Worm (Caenorhabditis elegans) whole organism, young adult: ENCODE measurements around the gene oops-1.

ENCODE experiments used
- B0035.1 ChIP-seq: sonication (generic microtip); optimal IDR thresholded peaks from 2 replicates; lab custom pipeline; 2016; ENCODE audit warnings: missing genetic modification characterization, mild to moderate bottlenecking, missing compliant biosample characterization, missing genotype, missing genetic modification reagents
- B0261.1 ChIP-seq: sonication (generic microtip); optimal IDR thresholded peaks from 2 replicates; lab custom pipeline; 2016; ENCODE audit warnings: mild to moderate bottlenecking, missing genetic modification characterization, moderate library complexity, missing compliant biosample characterization
- D2030.7 ChIP-seq: fragments of 200-800 bp; sonication (Bioruptor generic); IDR thresholded peaks from 2 replicates; pipeline ENCODE4 v1.3.6; 2022; ENCODE audit warnings: missing genetic modification reagents, missing genetic modification characterization, missing compliant biosample characterization
- F10E7.11 ChIP-seq: sonication (generic microtip); optimal IDR thresholded peaks from 2 replicates; lab custom pipeline; 2017; ENCODE audit warnings: mild to moderate bottlenecking, missing genetic modification characterization, moderate library complexity, missing compliant biosample characterization
- F22D6.2 ChIP-seq: sonication (generic microtip); optimal IDR thresholded peaks from 2 replicates; lab custom pipeline; 2016; ENCODE audit warnings: mild to moderate bottlenecking, missing genetic modification characterization, missing compliant biosample characterization
- F23B12.7 ChIP-seq: sonication (generic microtip); optimal IDR thresholded peaks from 2 replicates; lab custom pipeline; 2017; ENCODE audit warnings: missing genetic modification characterization, mild to moderate bottlenecking, missing compliant biosample characterization, antibody characterized with exemption, moderate library complexity; ENCODE audit not compliant: insufficient read depth
- F39B2.1 ChIP-seq: fragments of 200-800 bp; sonication (Bioruptor generic); IDR thresholded peaks from 2 replicates; pipeline ENCODE4 v1.3.6; 2022; ENCODE audit warnings: missing genetic modification reagents, missing genetic modification characterization, missing compliant biosample characterization
- Y95B8A.8 ChIP-seq: fragments of 200-800 bp; sonication (Bioruptor generic); IDR thresholded peaks from 2 replicates; pipeline ENCODE4 v1.3.6; 2022; ENCODE audit warnings: missing genetic modification reagents, missing genetic modification characterization, missing compliant biosample characterization
- ama-1 ChIP-seq, 3 experiments: fragments of 150-350 bp in 1 of 3; sonication (generic microtip) in 2 of 3; optimal IDR thresholded peaks; 2 replicates each; lab custom pipeline; 2014 to 2018; ENCODE audit warnings: missing biosample characterization in 2 of 3, missing genetic modification characterization in 2 of 3, missing genetic modification reagents in 2 of 3
- aptf-3 ChIP-seq: fragments of 200-800 bp; sonication (Bioruptor generic); IDR thresholded peaks from 2 replicates; pipeline ENCODE4 v1.3.6; 2022; ENCODE audit warnings: missing genetic modification characterization, missing compliant biosample characterization
- attf-3 ChIP-seq: fragments of 200-800 bp; sonication (Bioruptor generic); conservative IDR thresholded peaks from 2 replicates; pipeline ENCODE4 v1.3.6; 2022; ENCODE audit warnings: missing genetic modification reagents, missing genetic modification characterization, missing compliant biosample characterization
- bed-1 ChIP-seq: fragments of 200-800 bp; sonication (Bioruptor generic); IDR thresholded peaks from 2 replicates; pipeline ENCODE4 v1.3.6; 2022; ENCODE audit warnings: missing genetic modification reagents, missing genetic modification characterization, missing compliant biosample characterization
- bed-2 ChIP-seq: fragments of 200-800 bp; sonication (Bioruptor generic); IDR thresholded peaks from 2 replicates; pipeline ENCODE4 v1.3.6; 2022; ENCODE audit warnings: missing genetic modification reagents, missing genetic modification characterization, missing compliant biosample characterization
- cebp-2 ChIP-seq: fragments of 200-800 bp; sonication (Bioruptor generic); IDR thresholded peaks from 2 replicates; pipeline ENCODE4 v1.3.6; 2022; ENCODE audit warnings: missing genetic modification characterization, missing compliant biosample characterization
- ceh-91 ChIP-seq: fragments of 200-800 bp; sonication (Bioruptor generic); IDR thresholded peaks from 2 replicates; pipeline ENCODE4 v1.3.6; 2022; ENCODE audit warnings: missing genetic modification reagents, missing genetic modification characterization, missing compliant biosample characterization
- egrh-3 ChIP-seq: fragments of 200-800 bp; sonication (Bioruptor generic); IDR thresholded peaks from 2 replicates; pipeline ENCODE4 v1.3.6; 2022; ENCODE audit warnings: missing genetic modification reagents, missing genetic modification characterization, missing compliant biosample characterization
- ets-4 ChIP-seq: fragments of 200-800 bp; sonication (Bioruptor generic); optimal IDR thresholded peaks from 2 replicates; lab custom pipeline; 2018; ENCODE audit warnings: mild to moderate bottlenecking, missing genetic modification characterization, missing compliant biosample characterization
- fkh-3 ChIP-seq: sonication (generic microtip); optimal IDR thresholded peaks from 2 replicates; lab custom pipeline; 2016; ENCODE audit warnings: mild to moderate bottlenecking, missing genetic modification characterization, missing compliant biosample characterization
- hlh-12 ChIP-seq: sonication (generic microtip); optimal IDR thresholded peaks from 2 replicates; lab custom pipeline; 2016; ENCODE audit warnings: missing genetic modification characterization, missing compliant biosample characterization
- hlh-26 ChIP-seq: fragments of 200-800 bp; sonication (Bioruptor generic); conservative IDR thresholded peaks from 2 replicates; pipeline ENCODE4 v1.3.6; 2022; ENCODE audit warnings: missing genetic modification reagents, missing genetic modification characterization, missing compliant biosample characterization
- hmg-20 ChIP-seq: fragments of 200-800 bp; sonication (Bioruptor generic); IDR thresholded peaks from 2 replicates; pipeline ENCODE4 v1.3.6; 2022; ENCODE audit warnings: missing genetic modification reagents, missing genetic modification characterization, missing compliant biosample characterization
- lag-1 ChIP-seq: fragments of 200-800 bp; sonication (Bioruptor generic); IDR thresholded peaks from 2 replicates; pipeline ENCODE4 v1.3.6; 2022; ENCODE audit warnings: missing genetic modification reagents, missing genetic modification characterization, missing compliant biosample characterization
- let-526 ChIP-seq: fragments of 200-800 bp; sonication (Bioruptor generic); IDR thresholded peaks from 2 replicates; pipeline ENCODE4 v1.3.6; 2022; ENCODE audit warnings: missing genetic modification reagents, missing genetic modification characterization, missing compliant biosample characterization
- lin-54 ChIP-seq: fragments of 200-800 bp; sonication (Bioruptor generic); optimal IDR thresholded peaks from 2 replicates; lab custom pipeline; 2018; ENCODE audit warnings: mild to moderate bottlenecking, missing genetic modification characterization, missing compliant biosample characterization
- mcd-1 ChIP-seq: fragments of 200-800 bp; sonication (Bioruptor generic); IDR thresholded peaks from 2 replicates; pipeline ENCODE4 v1.3.6; 2022; ENCODE audit warnings: missing genetic modification reagents, missing genetic modification characterization, missing compliant biosample characterization
- nfya-2 ChIP-seq: fragments of 200-800 bp; sonication (Bioruptor generic); IDR thresholded peaks from 2 replicates; pipeline ENCODE4 v1.3.6; 2022; ENCODE audit warnings: missing genetic modification reagents, missing genetic modification characterization, missing compliant biosample characterization
- nfyb-1 ChIP-seq: fragments of 200-800 bp; sonication (Bioruptor generic); IDR thresholded peaks from 2 replicates; pipeline ENCODE4 v1.3.6; 2022; ENCODE audit warnings: missing genetic modification reagents, missing genetic modification characterization, missing compliant biosample characterization
- nhr-120 ChIP-seq: fragments of 200-800 bp; sonication (Bioruptor generic); IDR thresholded peaks from 2 replicates; pipeline ENCODE4 v1.3.6; 2022; ENCODE audit warnings: missing genetic modification characterization, missing compliant biosample characterization
- nhr-27 ChIP-seq: fragments of 200-800 bp; sonication (Bioruptor generic); optimal IDR thresholded peaks from 2 replicates; lab custom pipeline; 2018; ENCODE audit warnings: mild to moderate bottlenecking, missing genetic modification characterization, moderate library complexity, missing compliant biosample characterization
- pbrm-1 ChIP-seq: fragments of 200-800 bp; sonication (Bioruptor generic); IDR thresholded peaks from 2 replicates; pipeline ENCODE4 v1.3.6; 2022; ENCODE audit warnings: missing genetic modification reagents, missing genetic modification characterization, missing compliant biosample characterization
- repo-1 ChIP-seq: sonication (generic microtip); optimal IDR thresholded peaks from 2 replicates; lab custom pipeline; 2017; ENCODE audit warnings: mild to moderate bottlenecking, missing genetic modification characterization, missing compliant biosample characterization
- snpc-1.3 ChIP-seq: sonication (generic microtip); optimal IDR thresholded peaks from 2 replicates; lab custom pipeline; 2017; ENCODE audit warnings: missing genetic modification characterization, mild to moderate bottlenecking, missing compliant biosample characterization, antibody characterized with exemption, moderate library complexity, missing genotype, missing genetic modification reagents; ENCODE audit not compliant: insufficient read depth
- snpc-4 ChIP-seq, 5 experiments: fragments of 150-350 bp in 1 of 5; sonication (generic microtip) in 4 of 5; optimal IDR thresholded peaks; 2 replicates each; lab custom pipeline; 2014 to 2018; ENCODE audit warnings: missing genetic modification characterization in 5 of 5, missing biosample characterization in 3 of 5, antibody characterized with exemption in 2 of 5, mild to moderate bottlenecking in 2 of 5, missing compliant biosample characterization in 2 of 5, missing genotype in 2 of 5, moderate library complexity in 2 of 5, missing genetic modification reagents in 1 of 5
- somi-1 ChIP-seq: fragments of 200-800 bp; sonication (Bioruptor generic); optimal IDR thresholded peaks from 2 replicates; lab custom pipeline; 2018; ENCODE audit warnings: mild to moderate bottlenecking, missing genetic modification characterization, missing compliant biosample characterization
- tbp1 ChIP-seq: fragments of 200-800 bp; sonication (Bioruptor generic); optimal IDR thresholded peaks from 2 replicates; lab custom pipeline; 2018; ENCODE audit warnings: mild to moderate bottlenecking, missing genetic modification characterization, missing compliant biosample characterization
- tbx-9 ChIP-seq: sonication (generic microtip); optimal IDR thresholded peaks from 2 replicates; lab custom pipeline; 2016; ENCODE audit warnings: borderline replicate concordance, missing genetic modification characterization, inconsistent platforms, missing compliant biosample characterization
- ztf-26 ChIP-seq: sonication (generic microtip); optimal IDR thresholded peaks from 2 replicates; lab custom pipeline; 2017; ENCODE audit warnings: missing genetic modification characterization, missing compliant biosample characterization

Gene oops-1

ce11 chrIV:5847986-5848707, 34.2 kb upstream of the oops-1 start, which contains the start of gene sams-3:
Gene sams-3 (plus strand): TSS chrIV:5848657.
- TF ChIP-seq B0261.1 (no peak), ceh-91 (GFP tag; lab: Robert Waterston, UW) (no peak), attf-3 (no peak), ama-1 (optimal IDR thresholded peaks at IDR 0.05; lab: Kevin White, UChicago) (no peak), ama-1 (GFP tag; optimal IDR thresholded peaks at IDR 0.05; lab: Kevin White, UChicago) (no peak), F23B12.7 (tag; lab: Kevin White, UChicago) (peak; percentile 39), tbp1 (GFP tag; lab: Kevin White, UChicago) (peak; percentile 15), snpc-4 (GFP tag; optimal IDR thresholded peaks at IDR 0.05; lab: Kevin White, UChicago) (peak; percentile 47), snpc-4 (tag; optimal IDR thresholded peaks at IDR 0.05; lab: Kevin White, UChicago) (peak in 3 of 4 experiments; percentile 61 to 78 (median 74)), D2030.7 (GFP tag; lab: Robert Waterston, UW) (0 out of 2 replicates have a peak, but pooled peaks have one; percentile 15), egrh-3 (GFP tag; lab: Robert Waterston, UW) (no peak), hmg-20 (GFP tag; lab: Robert Waterston, UW) (no peak), repo-1 (no peak), cebp-2 (no peak), snpc-1.3 (tag; lab: Kevin White, UChicago) (peak; percentile 57), bed-2 (no peak), F22D6.2 (tag; lab: Kevin White, UChicago) (no peak), F39B2.1 (GFP tag; lab: Robert Waterston, UW) (no peak), Y95B8A.8 (no peak), bed-1 (GFP tag; lab: Robert Waterston, UW) (no peak), mcd-1 (GFP tag; lab: Robert Waterston, UW) (no peak), nfya-2 (no peak), nfyb-1 (no peak), lag-1 (GFP tag; lab: Robert Waterston, UW) (no peak), hlh-12 (no peak), nhr-27 (tag; lab: Kevin White, UChicago) (no peak), ztf-26 (tag; lab: Kevin White, UChicago) (no peak), nhr-120 (GFP tag; lab: Robert Waterston, UW) (no peak)

ce11 chrIV:5846269-5846668, 32.3 kb upstream of the oops-1 start, which contains the start of gene sams-4:
Gene sams-4 (minus strand): TSS chrIV:5846369.
- no peak for TF ChIP-seq tbx-9 (tag; lab: Kevin White, UChicago)
- no peak for TF ChIP-seq snpc-1.3 (tag; lab: Kevin White, UChicago)
- no peak for TF ChIP-seq fkh-3 (tag; lab: Kevin White, UChicago)
- no peak for TF ChIP-seq ets-4 (GFP tag; lab: Kevin White, UChicago)
- TF ChIP-seq F10E7.11 (tag; lab: Kevin White, UChicago), result no peak
- no peak for TF ChIP-seq bed-1 (GFP tag; lab: Robert Waterston, UW)
- TF ChIP-seq snpc-4 (GFP tag; optimal IDR thresholded peaks at IDR 0.05; lab: Kevin White, UChicago), result no peak
- TF ChIP-seq snpc-4 (tag; optimal IDR thresholded peaks at IDR 0.05; lab: Kevin White, UChicago), result no peak
- no peak for TF ChIP-seq somi-1 (GFP tag; lab: Kevin White, UChicago)
- no peak for TF ChIP-seq ztf-26 (tag; lab: Kevin White, UChicago)
- TF ChIP-seq B0035.1 (tag; lab: Kevin White, UChicago), result no peak
- TF ChIP-seq pbrm-1 (GFP tag; lab: Robert Waterston, UW), result no peak
- TF ChIP-seq let-526 (GFP tag; lab: Robert Waterston, UW), result no peak
- TF ChIP-seq aptf-3 (GFP tag; lab: Robert Waterston, UW), result no peak
- no peak for TF ChIP-seq lin-54 (GFP tag; lab: Kevin White, UChicago)
- no peak for TF ChIP-seq hlh-26 (GFP tag; lab: Robert Waterston, UW)
